Worm (Caenorhabditis elegans): ENCODE results near the gene F13A2.10.
A peak's percentile ranks its signal among the peaks of the same experiment; 100 is the strongest.

The F13A2.10 gene

ce11 chrV:4346325-4346724 is 39.7 kb downstream of the F13A2.10 start, which contains the start of gene hpo-18:
Gene hpo-18 (minus strand): TSS chrV:4346425.
- TF ChIP-seq nhr-12 (tag; optimal IDR thresholded peaks at IDR 0.05), result no peak
- TF ChIP-seq nhr-28 (tag; optimal IDR thresholded peaks at IDR 0.05), result no peak
- TF ChIP-seq pqm-1 (tag; optimal IDR thresholded peaks at IDR 0.05), result no peak
- no peak for TF ChIP-seq lin-39 (tag; optimal IDR thresholded peaks at IDR 0.05)
- no peak for TF ChIP-seq ceh-28 (tag; optimal IDR thresholded peaks at IDR 0.05)

ce11 chrV:4345714-4346113 is 40.4 kb downstream of the F13A2.10 start, which contains the start of gene figl-1:
Gene figl-1 (minus strand): TSS chrV:4345999.
- peak; percentile 19 for TF ChIP-seq nhr-43 (tag; optimal IDR thresholded peaks at IDR 0.05; ENCODE audit: poor library complexity, severe bottlenecking)
- no peak for TF ChIP-seq lin-15B (tag; optimal IDR thresholded peaks at IDR 0.05)

DNA sequence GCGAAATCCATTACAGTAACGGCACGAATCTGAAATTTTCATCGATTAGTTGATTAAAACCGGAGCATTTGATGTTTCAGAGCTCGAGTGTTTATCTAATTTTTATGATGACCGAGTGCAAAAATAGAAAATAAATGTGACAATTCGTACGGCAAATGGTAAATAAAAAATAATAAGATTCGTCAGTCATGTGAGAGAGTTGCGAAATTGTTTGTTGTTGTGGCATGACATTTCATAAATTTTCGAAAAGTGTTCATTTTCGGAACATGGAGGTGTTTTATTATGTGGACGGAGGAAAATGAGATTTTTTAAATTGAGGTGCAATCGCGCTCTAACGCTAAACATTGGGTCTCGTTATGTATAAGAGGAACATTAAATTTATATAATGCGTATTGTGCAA is 44.3 kb downstream of the F13A2.10 start:
- TF ChIP-seq unc-62 (GFP tag; optimal IDR thresholded peaks at IDR 0.05) (no peak), pha-4 (tag; optimal IDR thresholded peaks at IDR 0.05) (peak; percentile 27)

- TF ChIP-seq mdl-1 (tag; optimal IDR thresholded peaks at IDR 0.05) (no peak), lsy-12 (tag; optimal IDR thresholded peaks at IDR 0.05) (no peak), ceh-16 (tag; optimal IDR thresholded peaks at IDR 0.05) (no peak), snpc-4 (tag; optimal IDR thresholded peaks at IDR 0.05) (no peak), ceh-82 (tag; optimal IDR thresholded peaks at IDR 0.05) (no peak), fkh-2 (tag; optimal IDR thresholded peaks at IDR 0.05) (no peak), nhr-77 (tag; optimal IDR thresholded peaks at IDR 0.05) (no peak), nhr-43 (tag; optimal IDR thresholded peaks at IDR 0.05; ENCODE audit: poor library complexity, severe bottlenecking) (no peak), nhr-25 (tag; optimal IDR thresholded peaks at IDR 0.05) (no peak), nfya-1 (tag; optimal IDR thresholded peaks at IDR 0.05; ENCODE audit: insufficient read depth) (no peak), ceh-28 (tag; optimal IDR thresholded peaks at IDR 0.05) (no peak), egl-5 (tag; optimal IDR thresholded peaks at IDR 0.05) (no peak), daf-12 (tag; optimal IDR thresholded peaks at IDR 0.05) (no peak), ZK546.5 (tag; optimal IDR thresholded peaks at IDR 0.05) (no peak), mml-1 (tag; optimal IDR thresholded peaks at IDR 0.05) (no peak), eor-1 (tag; optimal IDR thresholded peaks at IDR 0.05) (no peak), ztf-4 (tag; optimal IDR thresholded peaks at IDR 0.05) (no peak), aly-2 (tag; optimal IDR thresholded peaks at IDR 0.05) (no peak)
These were observed 44.9 kb downstream of the F13A2.10 start, which contains the start of gene glrx-3 for ce11 chrV:4341208-4341607. Gene glrx-3 (minus strand): TSS chrV:4341308.

- TF ChIP-seq nhr-77 (tag; optimal IDR thresholded peaks at IDR 0.05) (no peak), nhr-23 (tag; optimal IDR thresholded peaks at IDR 0.05) (no peak), egl-5 (tag; optimal IDR thresholded peaks at IDR 0.05) (no peak), nfya-1 (tag; optimal IDR thresholded peaks at IDR 0.05; ENCODE audit: insufficient read depth) (no peak), ceh-16 (tag; optimal IDR thresholded peaks at IDR 0.05) (no peak), nhr-28 (tag; optimal IDR thresholded peaks at IDR 0.05) (no peak), hmg-11 (tag; optimal IDR thresholded peaks at IDR 0.05) (no peak), egl-27 (tag; optimal IDR thresholded peaks at IDR 0.05) (no peak), tbx-2 (tag; optimal IDR thresholded peaks at IDR 0.05) (no peak), nhr-76 (tag; optimal IDR thresholded peaks at IDR 0.05) (no peak), ztf-11 (tag; optimal IDR thresholded peaks at IDR 0.05) (no peak), sea-2 (GFP tag; optimal IDR thresholded peaks at IDR 0.05) (no peak), unc-39 (tag; optimal IDR thresholded peaks at IDR 0.05) (no peak), ztf-4 (tag; optimal IDR thresholded peaks at IDR 0.05) (no peak), elt-1 (tag; optimal IDR thresholded peaks at IDR 0.05) (no peak), ceh-82 (tag; optimal IDR thresholded peaks at IDR 0.05) (no peak), ama-1 (optimal IDR thresholded peaks at IDR 0.05) (no peak), snpc-4 (tag; optimal IDR thresholded peaks at IDR 0.05) (no peak)
These were observed 46.6 kb downstream of the F13A2.10 start for ce11 chrV:4339479-4339878.

Measured in whole organism, L3 larva.